Fruit fly (Drosophila melanogaster) whole organism, embryonic: ENCODE data around the gene AstCC.

Experiments used
- ATbp ChIP-seq: fragments of 200-800 bp; sonication (Bioruptor generic); optimal IDR thresholded peaks from 2 replicates; lab custom pipeline; 2017; ENCODE audit warnings: missing biosample characterization, mild to moderate bottlenecking, missing genetic modification characterization, missing genetic modification reagents
- BEAF-32 ChIP-seq: fragments of 200-800 bp; sonication (Bioruptor generic); optimal IDR thresholded peaks from 3 replicates; lab custom pipeline; 2017; ENCODE audit warnings: missing biosample characterization, missing genetic modification characterization, mild to moderate bottlenecking, moderate library complexity, missing genetic modification reagents
- Blimp-1 ChIP-seq: fragments of 200-800 bp; sonication (Bioruptor generic); optimal IDR thresholded peaks from 3 replicates; lab custom pipeline; 2018; ENCODE audit warnings: missing biosample characterization, missing genetic modification characterization, mild to moderate bottlenecking, moderate library complexity, missing genetic modification reagents
- CG11398 ChIP-seq: fragments of 200-800 bp; sonication (Bioruptor generic); optimal IDR thresholded peaks from 2 replicates; lab custom pipeline; 2016; ENCODE audit warnings: missing biosample characterization, missing genetic modification characterization
- CG42726 ChIP-seq: fragments of 200-800 bp; sonication (Bioruptor generic); IDR thresholded peaks from 2 replicates; pipeline ENCODE4 v1.3.6; 2022; ENCODE audit warnings: missing biosample characterization, missing genetic modification characterization; ENCODE audit not compliant: partially characterized antibody
- Dll ChIP-seq: fragments of 200-800 bp; sonication (Bioruptor generic); IDR thresholded peaks from 4 replicates; pipeline ENCODE4 v1.3.6; 2022; ENCODE audit warnings: missing biosample characterization, missing genetic modification characterization; ENCODE audit not compliant: partially characterized antibody
- Dref ChIP-seq: fragments of 200-800 bp; sonication (Bioruptor generic); IDR thresholded peaks from 2 replicates; pipeline ENCODE4 v1.3.6; 2022; ENCODE audit warnings: missing biosample characterization, missing genetic modification characterization
- Hr3 ChIP-seq: fragments of 200-800 bp; sonication (Bioruptor generic); optimal IDR thresholded peaks from 3 replicates; lab custom pipeline; 2016; ENCODE audit warnings: missing biosample characterization, missing genetic modification characterization
- lola ChIP-seq, 3 experiments: fragments of >200 bp in 2 of 3; fragments of 200-800 bp in 1 of 3; sonication (Bioruptor generic) in 1 of 3; optimal IDR thresholded peaks; 2 replicates each; lab custom pipeline; 2017 to 2019; ENCODE audit warnings: missing biosample characterization in 3 of 3, missing genetic modification characterization in 3 of 3, mild to moderate bottlenecking in 1 of 3, moderate library complexity in 1 of 3
- nmo ChIP-seq: fragments of 200-800 bp; sonication (Bioruptor generic); optimal IDR thresholded peaks from 2 replicates; lab custom pipeline; 2018; ENCODE audit warnings: missing biosample characterization, mild to moderate bottlenecking, missing genetic modification characterization, moderate library complexity
- sug ChIP-seq: fragments of 200-800 bp; optimal IDR thresholded peaks from 2 replicates; lab custom pipeline; 2019; ENCODE audit warnings: missing biosample characterization, mild to moderate bottlenecking, missing genetic modification characterization, moderate library complexity

DNA sequence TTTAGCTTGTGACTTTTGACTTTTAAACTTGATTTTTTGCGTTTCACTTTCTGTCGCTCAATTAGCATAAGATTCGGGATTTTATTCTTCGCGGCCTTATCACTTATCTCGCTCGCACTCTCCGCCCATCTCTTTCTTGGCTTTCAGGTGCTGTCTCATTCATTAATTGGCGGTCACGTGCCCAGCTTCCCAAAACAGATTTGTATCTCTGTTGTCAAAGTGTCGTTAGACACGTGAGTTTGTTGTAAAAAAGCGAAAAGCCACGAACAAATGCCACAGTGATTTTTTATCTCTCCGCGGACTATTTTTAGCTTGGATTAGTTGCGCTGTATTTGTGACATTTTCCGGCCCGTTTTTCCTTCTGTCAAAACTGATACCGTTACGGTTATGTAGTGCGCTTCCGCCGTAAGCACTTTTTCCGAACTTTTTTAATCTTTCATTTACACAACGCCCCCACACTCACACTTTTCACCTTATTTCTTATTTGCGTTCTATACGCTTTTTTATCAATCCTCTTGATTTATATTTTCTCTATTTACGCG, 28.2 kb downstream of the AstCC start:
- TF ChIP-seq BEAF-32 (GFP tag; lab: Kevin White, UChicago): no peak
- no peak for TF ChIP-seq Dll
- TF ChIP-seq Hr3: no peak
- TF ChIP-seq Dref (GFP tag; lab: Robert Waterston, UW): no peak
- no peak for TF ChIP-seq ATbp (GFP tag; lab: Kevin White, UChicago)
- no peak for TF ChIP-seq CG11398 (GFP tag; lab: Kevin White, UChicago)
- TF ChIP-seq CG42726 (GFP tag; lab: Robert Waterston, UW): no peak
- TF ChIP-seq Blimp-1 (GFP tag; lab: Kevin White, UChicago): no peak
- no peak for TF ChIP-seq nmo (GFP tag; lab: Kevin White, UChicago)
- no peak for TF ChIP-seq sug (tag; lab: Kevin White, UChicago)
- no peak for TF ChIP-seq lola (GFP tag; optimal IDR thresholded peaks at IDR 0.05; lab: Kevin White, UChicago)
